Worm (Caenorhabditis elegans) whole organism, late embryonic: ENCODE measurements around the gene C53B7.3.

ENCODE experiments used
- C08G9.2 ChIP-seq: sonication (generic microtip); optimal IDR thresholded peaks from 2 replicates; lab custom pipeline; 2016; ENCODE audit warnings: mild to moderate bottlenecking, missing genetic modification characterization, moderate library complexity, missing compliant biosample characterization
- C38D4.7 ChIP-seq: fragments of 200-800 bp; sonication (Bioruptor generic); optimal IDR thresholded peaks from 2 replicates; lab custom pipeline; 2018; ENCODE audit warnings: mild to moderate bottlenecking, missing genetic modification characterization, moderate library complexity, missing compliant biosample characterization
- T23F11.4 ChIP-seq: fragments of 200-800 bp; sonication (Bioruptor generic); optimal IDR thresholded peaks from 2 replicates; lab custom pipeline; 2018; ENCODE audit warnings: mild to moderate bottlenecking, missing genetic modification characterization, missing compliant biosample characterization
- Y22D7AL.16 ChIP-seq: sonication (generic microtip); optimal IDR thresholded peaks from 2 replicates; lab custom pipeline; 2016; ENCODE audit warnings: missing genetic modification characterization, missing compliant biosample characterization
- ahr-1 ChIP-seq: sonication (generic microtip); optimal IDR thresholded peaks from 2 replicates; lab custom pipeline; 2016; ENCODE audit warnings: missing genetic modification characterization, missing compliant biosample characterization
- ama-1 ChIP-seq: fragments of 150-350 bp; optimal IDR thresholded peaks from 2 replicates; lab custom pipeline; 2014
- ceh-14 ChIP-seq: sonication (generic microtip); optimal IDR thresholded peaks from 2 replicates; lab custom pipeline; 2016; ENCODE audit warnings: missing genotype, missing genetic modification characterization, missing compliant biosample characterization
- ceh-18 ChIP-seq: sonication (generic microtip); optimal IDR thresholded peaks from 2 replicates; lab custom pipeline; 2016; ENCODE audit warnings: missing genetic modification characterization, missing compliant biosample characterization
- ceh-19 ChIP-seq: fragments of 200-800 bp; sonication (Bioruptor generic); optimal IDR thresholded peaks from 2 replicates; lab custom pipeline; 2018; ENCODE audit warnings: mild to moderate bottlenecking, missing genetic modification characterization, missing compliant biosample characterization
- ceh-2 ChIP-seq: sonication (generic microtip); optimal IDR thresholded peaks from 2 replicates; lab custom pipeline; 2016; ENCODE audit warnings: missing genotype, missing genetic modification characterization, missing compliant biosample characterization
- ceh-22 ChIP-seq: sonication (generic microtip); optimal IDR thresholded peaks from 2 replicates; lab custom pipeline; 2017; ENCODE audit warnings: missing biosample characterization, missing genetic modification characterization
- ceh-30 ChIP-seq: fragments of 150-350 bp; optimal IDR thresholded peaks from 2 replicates; lab custom pipeline; 2014; ENCODE audit warnings: missing biosample characterization, missing genetic modification characterization
- ceh-31 ChIP-seq: sonication (generic microtip); optimal IDR thresholded peaks from 2 replicates; lab custom pipeline; 2016; ENCODE audit warnings: missing genetic modification characterization, missing compliant biosample characterization
- ceh-34 ChIP-seq: sonication (generic microtip); optimal IDR thresholded peaks from 2 replicates; lab custom pipeline; 2016; ENCODE audit warnings: mild to moderate bottlenecking, missing genetic modification characterization, missing compliant biosample characterization
- ceh-45 ChIP-seq: fragments of 200-800 bp; sonication (Bioruptor generic); IDR thresholded peaks from 2 replicates; pipeline ENCODE4 v1.3.6; 2022; ENCODE audit warnings: missing genetic modification reagents, missing genetic modification characterization, missing compliant biosample characterization
- ceh-48 ChIP-seq: sonication (generic microtip); optimal IDR thresholded peaks from 2 replicates; lab custom pipeline; 2016; ENCODE audit warnings: missing genetic modification characterization, inconsistent platforms, missing compliant biosample characterization
- ceh-9 ChIP-seq: sonication (generic microtip); optimal IDR thresholded peaks from 2 replicates; lab custom pipeline; 2016; ENCODE audit warnings: mild to moderate bottlenecking, missing genetic modification characterization, inconsistent platforms, missing compliant biosample characterization
- che-1 ChIP-seq: sonication (generic microtip); optimal IDR thresholded peaks from 2 replicates; lab custom pipeline; 2016; ENCODE audit warnings: mild to moderate bottlenecking, missing genetic modification characterization, missing compliant biosample characterization
- dmd-4 ChIP-seq: sonication (generic microtip); optimal IDR thresholded peaks from 2 replicates; lab custom pipeline; 2016; ENCODE audit warnings: borderline replicate concordance, missing genetic modification characterization, missing compliant biosample characterization
- dve-1 ChIP-seq: sonication (generic microtip); optimal IDR thresholded peaks from 2 replicates; lab custom pipeline; 2017; ENCODE audit warnings: antibody characterized with exemption, mild to moderate bottlenecking, missing genetic modification characterization, missing compliant biosample characterization
- elt-4 ChIP-seq: sonication (generic microtip); optimal IDR thresholded peaks from 2 replicates; lab custom pipeline; 2016; ENCODE audit warnings: missing genetic modification characterization, missing compliant biosample characterization
- ets-4 ChIP-seq: sonication (generic microtip); optimal IDR thresholded peaks from 2 replicates; lab custom pipeline; 2016; ENCODE audit warnings: missing genetic modification characterization, missing compliant biosample characterization
- eyg-1 ChIP-seq: sonication (generic microtip); optimal IDR thresholded peaks from 2 replicates; lab custom pipeline; 2016; ENCODE audit warnings: missing genotype, missing genetic modification characterization, missing compliant biosample characterization
- fkh-6 ChIP-seq: sonication (generic microtip); optimal IDR thresholded peaks from 2 replicates; lab custom pipeline; 2016; ENCODE audit warnings: missing genetic modification characterization, missing compliant biosample characterization
- gmeb-2 ChIP-seq: sonication (generic microtip); optimal IDR thresholded peaks from 2 replicates; lab custom pipeline; 2016; ENCODE audit warnings: missing genetic modification characterization, inconsistent platforms, missing compliant biosample characterization
- hlh-13 ChIP-seq: fragments of 200-800 bp; sonication (Bioruptor generic); optimal IDR thresholded peaks from 2 replicates; lab custom pipeline; 2018; ENCODE audit warnings: mild to moderate bottlenecking, missing genetic modification characterization, missing compliant biosample characterization
- hlh-30 ChIP-seq: sonication (generic microtip); optimal IDR thresholded peaks from 2 replicates; lab custom pipeline; 2017; ENCODE audit warnings: antibody characterized with exemption, missing genetic modification characterization, missing compliant biosample characterization; ENCODE audit not compliant: insufficient read depth
- hlh-6 ChIP-seq: sonication (generic microtip); optimal IDR thresholded peaks from 2 replicates; lab custom pipeline; 2016; ENCODE audit warnings: missing genotype, missing genetic modification characterization, missing compliant biosample characterization
- hlh-8 ChIP-seq: sonication (generic microtip); optimal IDR thresholded peaks from 2 replicates; lab custom pipeline; 2016; ENCODE audit warnings: missing genotype, missing genetic modification characterization, missing compliant biosample characterization
- lin-11 ChIP-seq: fragments of 200-800 bp; sonication (Bioruptor generic); optimal IDR thresholded peaks from 2 replicates; lab custom pipeline; 2018; ENCODE audit warnings: mild to moderate bottlenecking, missing genetic modification characterization, missing compliant biosample characterization
- madf-2 ChIP-seq: sonication (generic microtip); optimal IDR thresholded peaks from 2 replicates; lab custom pipeline; 2017; ENCODE audit warnings: missing genetic modification characterization, missing compliant biosample characterization
- nfya-1 ChIP-seq: sonication (generic microtip); optimal IDR thresholded peaks from 2 replicates; lab custom pipeline; 2017; ENCODE audit warnings: missing genetic modification characterization, mild to moderate bottlenecking, missing compliant biosample characterization, antibody characterized with exemption, moderate library complexity
- pat-9 ChIP-seq: fragments of 200-800 bp; sonication (Bioruptor generic); optimal IDR thresholded peaks from 2 replicates; lab custom pipeline; 2018; ENCODE audit warnings: mild to moderate bottlenecking, missing genetic modification characterization, moderate library complexity, missing compliant biosample characterization
- pax-1 ChIP-seq: fragments of 150-350 bp; optimal IDR thresholded peaks from 2 replicates; lab custom pipeline; 2014; ENCODE audit warnings: missing biosample characterization, missing genetic modification characterization
- pha-4 ChIP-seq: fragments of 150-350 bp; optimal IDR thresholded peaks from 2 replicates; lab custom pipeline; 2018; ENCODE audit warnings: missing biosample characterization, missing genetic modification reagents, missing genetic modification characterization
- pqm-1 ChIP-seq: sonication (generic microtip); optimal IDR thresholded peaks from 2 replicates; lab custom pipeline; 2016; ENCODE audit warnings: missing genetic modification characterization, missing compliant biosample characterization
- pros-1 ChIP-seq: fragments of 150-350 bp; optimal IDR thresholded peaks from 2 replicates; lab custom pipeline; 2014; ENCODE audit warnings: missing biosample characterization, missing genetic modification reagents, missing genetic modification characterization
- rnt-1 ChIP-seq: sonication (generic microtip); optimal IDR thresholded peaks from 2 replicates; lab custom pipeline; 2016; ENCODE audit warnings: missing genetic modification characterization, missing compliant biosample characterization
- sdc-2 ChIP-seq: sonication (generic microtip); optimal IDR thresholded peaks from 2 replicates; lab custom pipeline; 2016; ENCODE audit warnings: missing genotype, missing genetic modification characterization, missing compliant biosample characterization
- syd-9 ChIP-seq: sonication (generic microtip); optimal IDR thresholded peaks from 2 replicates; lab custom pipeline; 2016; ENCODE audit warnings: mild to moderate bottlenecking, missing genetic modification characterization, moderate library complexity, missing compliant biosample characterization
- tbx-2 ChIP-seq: sonication (generic microtip); optimal IDR thresholded peaks from 2 replicates; lab custom pipeline; 2016; ENCODE audit warnings: missing genetic modification characterization, missing compliant biosample characterization
- tbx-7 ChIP-seq: sonication (generic microtip); optimal IDR thresholded peaks from 2 replicates; lab custom pipeline; 2016; ENCODE audit warnings: missing genotype, missing genetic modification characterization, missing compliant biosample characterization
- ttx-3 ChIP-seq: sonication (generic microtip); optimal IDR thresholded peaks from 2 replicates; lab custom pipeline; 2016; ENCODE audit warnings: missing genetic modification reagents, missing genetic modification characterization, missing compliant biosample characterization
- unc-42 ChIP-seq: sonication (generic microtip); optimal IDR thresholded peaks from 2 replicates; lab custom pipeline; 2016; ENCODE audit warnings: missing genotype, missing genetic modification characterization, missing compliant biosample characterization
- zip-5 ChIP-seq: sonication (generic microtip); optimal IDR thresholded peaks from 2 replicates; lab custom pipeline; 2016; ENCODE audit warnings: missing genetic modification characterization, missing compliant biosample characterization

Gene C53B7.3

ce11 chrX:6825840-6826239 lies 18.7 kb upstream of the C53B7.3 start, which contains the start of gene F41B4.1:
TSS of gene F41B4.1 (minus strand) at chrX:6825862.
- no peak for TF ChIP-seq ceh-30 (tag; lab: Kevin White, UChicago)
- peak; percentile 50 for TF ChIP-seq ceh-18 (tag; lab: Kevin White, UChicago)

- TF ChIP-seq madf-2 (tag; lab: Kevin White, UChicago) (no peak), T23F11.4 (GFP tag; lab: Kevin White, UChicago) (no peak), elt-4 (tag; lab: Kevin White, UChicago) (no peak), hlh-8 (tag; lab: Kevin White, UChicago) (no peak), ceh-14 (tag; lab: Kevin White, UChicago) (no peak)
Observed at ce11 chrX:6835166-6835565, 9.4 kb upstream of the C53B7.3 start, which contains the start of gene F41B4.2. TSS of gene F41B4.2 (minus strand) at chrX:6835266.

ce11 chrX:6836065-6836527 lies 8.5 kb upstream of the C53B7.3 start, which contains the start of gene F41B4.3:
TSS of gene F41B4.3 (minus strand) at chrX:6836115.
- TF ChIP-seq ceh-22 (tag; lab: Kevin White, UChicago), result no peak
- TF ChIP-seq zip-5, result no peak
- no peak for TF ChIP-seq hlh-30 (tag; lab: Kevin White, UChicago)
- no peak for TF ChIP-seq pat-9 (tag; lab: Kevin White, UChicago)
- no peak for TF ChIP-seq eyg-1 (tag; lab: Kevin White, UChicago)
- TF ChIP-seq hlh-6 (tag; lab: Kevin White, UChicago), result no peak
- TF ChIP-seq elt-4 (tag; lab: Kevin White, UChicago), result no peak
- no peak for TF ChIP-seq ceh-34 (tag; lab: Kevin White, UChicago)
- TF ChIP-seq tbx-7 (tag; lab: Kevin White, UChicago), result no peak
- no peak for TF ChIP-seq ama-1 (lab: Kevin White, UChicago)
- no peak for TF ChIP-seq ceh-19
- no peak for TF ChIP-seq sdc-2 (tag; lab: Kevin White, UChicago)
- TF ChIP-seq ceh-45 (GFP tag; lab: Robert Waterston, UW), result no peak
- TF ChIP-seq che-1 (tag; lab: Kevin White, UChicago), result no peak
- no peak for TF ChIP-seq ets-4 (tag; lab: Kevin White, UChicago)
- TF ChIP-seq ceh-48 (tag; lab: Kevin White, UChicago), result no peak
- TF ChIP-seq nfya-1, result no peak
- no peak for TF ChIP-seq gmeb-2
- TF ChIP-seq C08G9.2, result no peak

ce11 chrX:6840670-6841308 lies 3.8 kb upstream of the C53B7.3 start, which contains the start of the genes glr-6 and asg-2:
TSS of gene glr-6 (minus strand) at chrX:6840720.
TSS of gene asg-2 (plus strand) at chrX:6841258.
- TF ChIP-seq hlh-13 (GFP tag; lab: Kevin White, UChicago) (no peak), C08G9.2 (no peak), ceh-2 (tag; lab: Kevin White, UChicago) (no peak), ceh-14 (tag; lab: Kevin White, UChicago) (no peak), ets-4 (tag; lab: Kevin White, UChicago) (peak; percentile 24), nfya-1 (peak; percentile 61), ceh-48 (tag; lab: Kevin White, UChicago) (peak; percentile 76), madf-2 (tag; lab: Kevin White, UChicago) (no peak), pha-4 (no peak), ceh-34 (tag; lab: Kevin White, UChicago) (peak; percentile 22), ceh-9 (tag; lab: Kevin White, UChicago) (no peak), ceh-31 (peak; percentile 50), pqm-1 (tag; lab: Kevin White, UChicago) (no peak), dve-1 (tag; lab: Kevin White, UChicago) (no peak), Y22D7AL.16 (tag; lab: Kevin White, UChicago) (no peak), C38D4.7 (GFP tag; lab: Kevin White, UChicago) (no peak), ahr-1 (tag; lab: Kevin White, UChicago) (no peak), fkh-6 (tag; lab: Kevin White, UChicago) (no peak), lin-11 (tag; lab: Kevin White, UChicago) (no peak), rnt-1 (tag; lab: Kevin White, UChicago) (no peak), ttx-3 (tag; lab: Kevin White, UChicago) (no peak), tbx-2 (tag; lab: Kevin White, UChicago) (no peak), unc-42 (tag; lab: Kevin White, UChicago) (peak; percentile 21), T23F11.4 (GFP tag; lab: Kevin White, UChicago) (no peak), ama-1 (lab: Kevin White, UChicago) (no peak), dmd-4 (tag; lab: Kevin White, UChicago) (no peak), syd-9 (tag; lab: Kevin White, UChicago) (no peak), pros-1 (tag; lab: Kevin White, UChicago) (no peak), pax-1 (tag; lab: Kevin White, UChicago) (no peak), ceh-18 (tag; lab: Kevin White, UChicago) (peak; percentile 20), hlh-6 (tag; lab: Kevin White, UChicago) (no peak)
